Worm (Caenorhabditis elegans) whole organism, L2 larva: Measurements from ENCODE around the gene D1005.6.

Experiments
- R02D3.7 ChIP-seq: fragments of 150-350 bp; optimal IDR thresholded peaks from 2 replicates; lab custom pipeline; 2014; ENCODE audit warnings: missing biosample characterization, missing genetic modification characterization
- aly-2 ChIP-seq: fragments of 150-350 bp; optimal IDR thresholded peaks from 2 replicates; lab custom pipeline; 2014; ENCODE audit warnings: missing biosample characterization, missing genetic modification characterization
- crh-2 ChIP-seq: sonication (generic microtip); optimal IDR thresholded peaks from 2 replicates; lab custom pipeline; 2017; ENCODE audit warnings: missing biosample characterization, missing genetic modification characterization
- elt-1 ChIP-seq: fragments of 150-350 bp; optimal IDR thresholded peaks from 2 replicates; lab custom pipeline; 2014; ENCODE audit warnings: missing biosample characterization, missing genetic modification characterization
- elt-3 ChIP-seq: sonication (generic microtip); optimal IDR thresholded peaks from 2 replicates; lab custom pipeline; 2017; ENCODE audit warnings: missing biosample characterization, missing genetic modification characterization
- fos-1 ChIP-seq: fragments of 150-350 bp; optimal IDR thresholded peaks from 2 replicates; lab custom pipeline; 2014; ENCODE audit warnings: missing biosample characterization, missing genetic modification characterization
- lsy-2 ChIP-seq, 2 experiments: fragments of 150-350 bp in 1 of 2; sonication (generic microtip) in 1 of 2; optimal IDR thresholded peaks; 2 replicates each; lab custom pipeline; 2014 to 2017; ENCODE audit warnings: missing biosample characterization in 2 of 2, missing genetic modification characterization in 2 of 2
- mab-5 ChIP-seq: fragments of 150-350 bp; optimal IDR thresholded peaks from 2 replicates; lab custom pipeline; 2014; ENCODE audit warnings: missing biosample characterization, missing genetic modification characterization
- mbf-1 ChIP-seq: sonication (generic microtip); optimal IDR thresholded peaks from 2 replicates; lab custom pipeline; 2017; ENCODE audit warnings: missing biosample characterization, missing genetic modification characterization
- nhr-10 ChIP-seq: sonication (generic microtip); optimal IDR thresholded peaks from 2 replicates; lab custom pipeline; 2017; ENCODE audit warnings: missing biosample characterization, missing genetic modification characterization
- nhr-237 ChIP-seq: fragments of 150-350 bp; optimal IDR thresholded peaks from 2 replicates; lab custom pipeline; 2014; ENCODE audit warnings: missing biosample characterization, missing genetic modification characterization
- nhr-6 ChIP-seq: fragments of 150-350 bp; optimal IDR thresholded peaks from 2 replicates; lab custom pipeline; 2014; ENCODE audit warnings: missing biosample characterization, missing genetic modification characterization
- peb-1 ChIP-seq: fragments of 150-350 bp; optimal IDR thresholded peaks from 2 replicates; lab custom pipeline; 2014; ENCODE audit warnings: missing biosample characterization, missing genetic modification characterization
- skn-1 ChIP-seq: sonication (generic microtip); optimal IDR thresholded peaks from 2 replicates; lab custom pipeline; 2017; ENCODE audit warnings: missing biosample characterization, missing genetic modification characterization
- sma-9 ChIP-seq, 2 experiments: fragments of 150-350 bp in 1 of 2; sonication (generic microtip) in 1 of 2; optimal IDR thresholded peaks; 2 replicates each; lab custom pipeline; 2014 to 2016; ENCODE audit warnings: missing genetic modification characterization in 2 of 2, mild to moderate bottlenecking in 1 of 2, missing biosample characterization in 1 of 2, missing compliant biosample characterization in 1 of 2, missing genetic modification reagents in 1 of 2, moderate library complexity in 1 of 2

The D1005.6 gene

ce11 chrX:1416776-1417354, 47.7 kb downstream of the D1005.6 start, which contains the start of the genes F19G12.4 and F19G12.8:
F19G12.4 (plus strand) TSS chrX:1417304.
F19G12.8 (plus strand) TSS chrX:1417320.
- TF ChIP-seq skn-1 (peak; percentile 27), fos-1 (tag; lab: Kevin White, UChicago) (peak; percentile 37), crh-2 (peak; percentile 2), sma-9 (GFP tag; optimal IDR thresholded peaks at IDR 0.05; lab: Kevin White, UChicago) (no peak), sma-9 (tag; optimal IDR thresholded peaks at IDR 0.05; lab: Kevin White, UChicago) (no peak), nhr-237 (no peak)

- TF ChIP-seq peb-1 (tag; lab: Kevin White, UChicago) (no peak), elt-1 (tag; lab: Kevin White, UChicago) (no peak), skn-1 (no peak), R02D3.7 (tag; lab: Kevin White, UChicago) (no peak), aly-2 (tag; lab: Kevin White, UChicago) (no peak), lsy-2 (tag; optimal IDR thresholded peaks at IDR 0.05; lab: Kevin White, UChicago) (no peak), sma-9 (GFP tag; optimal IDR thresholded peaks at IDR 0.05; lab: Kevin White, UChicago) (no peak), sma-9 (tag; optimal IDR thresholded peaks at IDR 0.05; lab: Kevin White, UChicago) (no peak), nhr-10 (tag; lab: Kevin White, UChicago) (no peak), mbf-1 (tag; lab: Kevin White, UChicago) (no peak), mab-5 (tag; lab: Kevin White, UChicago) (no peak), nhr-6 (tag; lab: Kevin White, UChicago) (no peak), elt-3 (tag; lab: Kevin White, UChicago) (no peak)
These were observed 51.8 kb downstream of the D1005.6 start, which contains the start of gene srh-19 for ce11 chrX:1412844-1413243. srh-19 (plus strand) TSS chrX:1413144.
